Fruit fly (Drosophila melanogaster) whole organism, embryonic: ENCODE results near the gene CG43175.

ENCODE experiments used
- Antp ChIP-seq: fragments of 200-800 bp; sonication (Bioruptor generic); optimal IDR thresholded peaks from 3 replicates; lab custom pipeline; 2016; ENCODE audit warnings: missing biosample characterization, missing genetic modification characterization
- BEAF-32 ChIP-seq: fragments of 200-800 bp; sonication (Bioruptor generic); optimal IDR thresholded peaks from 3 replicates; lab custom pipeline; 2017; ENCODE audit warnings: missing biosample characterization, missing genetic modification characterization, mild to moderate bottlenecking, moderate library complexity, missing genetic modification reagents
- Bgb ChIP-seq: fragments of 200-800 bp; sonication (Bioruptor generic); IDR thresholded peaks from 2 replicates; pipeline ENCODE4 v1.3.6; 2022; ENCODE audit warnings: missing biosample characterization, missing genetic modification characterization; ENCODE audit not compliant: partially characterized antibody
- BtbVII ChIP-seq: fragments of 200-800 bp; sonication (Bioruptor generic); optimal IDR thresholded peaks from 3 replicates; lab custom pipeline; 2017; ENCODE audit warnings: missing biosample characterization, mild to moderate bottlenecking, missing genetic modification characterization
- CG10147 ChIP-seq: fragments of 200-800 bp; sonication (Bioruptor generic); optimal IDR thresholded peaks from 2 replicates; lab custom pipeline; 2019; ENCODE audit warnings: missing biosample characterization, mild to moderate bottlenecking, missing genetic modification characterization, moderate library complexity
- CG11504 ChIP-seq: fragments of 200-800 bp; sonication (Bioruptor generic); optimal IDR thresholded peaks from 3 replicates; lab custom pipeline; 2019; ENCODE audit warnings: missing biosample characterization, mild to moderate bottlenecking, missing genetic modification characterization, moderate library complexity
- CG11560 ChIP-seq: fragments of 200-800 bp; sonication (Bioruptor generic); IDR thresholded peaks from 3 replicates; pipeline ENCODE4 v1.3.6; 2022; ENCODE audit warnings: missing biosample characterization, missing genetic modification characterization
- CG14014 ChIP-seq: fragments of 200-800 bp; sonication (Bioruptor generic); IDR thresholded peaks from 2 replicates; pipeline ENCODE4 v1.3.6; 2022; ENCODE audit warnings: missing biosample characterization, missing genetic modification characterization
- CG14441 ChIP-seq: fragments of 200-800 bp; sonication (Bioruptor generic); IDR thresholded peaks from 2 replicates; pipeline ENCODE4 v1.3.6; 2022; ENCODE audit warnings: missing biosample characterization, missing genetic modification characterization
- CG15601 ChIP-seq: fragments of 200-800 bp; sonication (Bioruptor generic); optimal IDR thresholded peaks from 3 replicates; lab custom pipeline; 2019; ENCODE audit warnings: missing biosample characterization, mild to moderate bottlenecking, missing genetic modification characterization, moderate library complexity
- CG1647 ChIP-seq: fragments of 200-800 bp; sonication (Bioruptor generic); optimal IDR thresholded peaks from 3 replicates; lab custom pipeline; 2016; ENCODE audit warnings: missing biosample characterization, missing genetic modification characterization
- CG17328 ChIP-seq: fragments of 200-800 bp; sonication (Bioruptor generic); IDR thresholded peaks from 2 replicates; pipeline ENCODE4 v1.3.6; 2022; ENCODE audit warnings: missing biosample characterization, missing genetic modification characterization
- CG17361 ChIP-seq: fragments of 200-800 bp; sonication (Bioruptor generic); IDR thresholded peaks from 3 replicates; pipeline ENCODE4 v1.3.6; 2022; ENCODE audit warnings: missing biosample characterization, missing genetic modification characterization
- CG31441 ChIP-seq: fragments of 200-800 bp; sonication (Bioruptor generic); IDR thresholded peaks from 2 replicates; pipeline ENCODE4 v1.3.6; 2022; ENCODE audit warnings: missing biosample characterization, missing genetic modification characterization
- CG3995 ChIP-seq: fragments of 200-800 bp; sonication (Bioruptor generic); optimal IDR thresholded peaks from 3 replicates; lab custom pipeline; 2016; ENCODE audit warnings: missing biosample characterization, missing genetic modification characterization
- CG42726 ChIP-seq: fragments of 200-800 bp; sonication (Bioruptor generic); IDR thresholded peaks from 2 replicates; pipeline ENCODE4 v1.3.6; 2022; ENCODE audit warnings: missing biosample characterization, missing genetic modification characterization; ENCODE audit not compliant: partially characterized antibody
- CG4707 ChIP-seq: fragments of 200-800 bp; sonication (Bioruptor generic); optimal IDR thresholded peaks from 2 replicates; lab custom pipeline; 2018; ENCODE audit warnings: missing biosample characterization, mild to moderate bottlenecking, missing genetic modification characterization, moderate library complexity
- CG6765 ChIP-seq: fragments of 200-800 bp; sonication (Bioruptor generic); optimal IDR thresholded peaks from 3 replicates; lab custom pipeline; 2017; ENCODE audit warnings: missing biosample characterization, mild to moderate bottlenecking, missing genetic modification characterization
- CG7271 ChIP-seq: fragments of 200-800 bp; sonication (Bioruptor generic); optimal IDR thresholded peaks from 2 replicates; lab custom pipeline; 2018; ENCODE audit warnings: missing biosample characterization, mild to moderate bottlenecking, missing genetic modification characterization, moderate library complexity
- CG8388 ChIP-seq: fragments of 200-800 bp; sonication (Bioruptor generic); optimal IDR thresholded peaks from 2 replicates; lab custom pipeline; 2019; ENCODE audit warnings: missing biosample characterization, mild to moderate bottlenecking, missing genetic modification characterization, moderate library complexity
- CG8478 ChIP-seq: fragments of >200 bp; optimal IDR thresholded peaks from 2 replicates; lab custom pipeline; 2018
- CG9437 ChIP-seq: fragments of 200-800 bp; sonication (Bioruptor generic); optimal IDR thresholded peaks from 2 replicates; lab custom pipeline; 2018; ENCODE audit warnings: missing biosample characterization, mild to moderate bottlenecking, missing genetic modification characterization
- CoRest ChIP-seq: fragments of 200-800 bp; sonication (Bioruptor generic); optimal IDR thresholded peaks from 3 replicates; lab custom pipeline; 2018; ENCODE audit warnings: missing biosample characterization, mild to moderate bottlenecking, missing genetic modification characterization, moderate library complexity
- Elba2 ChIP-seq: fragments of 200-800 bp; sonication (Bioruptor generic); optimal IDR thresholded peaks from 3 replicates; lab custom pipeline; 2016; ENCODE audit warnings: missing biosample characterization, missing genetic modification characterization
- Ets97D ChIP-seq: fragments of 200-800 bp; sonication (Bioruptor generic); optimal IDR thresholded peaks from 3 replicates; lab custom pipeline; 2016; ENCODE audit warnings: missing biosample characterization, missing genetic modification characterization
- Hand ChIP-seq: fragments of 200-800 bp; sonication (Bioruptor generic); optimal IDR thresholded peaks from 2 replicates; lab custom pipeline; 2017; ENCODE audit warnings: mild to moderate bottlenecking, missing biosample characterization, missing genetic modification reagents, missing genetic modification characterization
- MTF-1 ChIP-seq: fragments of 200-800 bp; sonication (Bioruptor generic); optimal IDR thresholded peaks from 2 replicates; lab custom pipeline; 2018; ENCODE audit warnings: missing biosample characterization, mild to moderate bottlenecking, missing genetic modification characterization, borderline replicate concordance
- NK7.1 ChIP-seq: fragments of 200-800 bp; sonication (Bioruptor generic); optimal IDR thresholded peaks from 3 replicates; lab custom pipeline; 2016; ENCODE audit warnings: missing biosample characterization, missing genetic modification characterization
- Oli ChIP-seq: fragments of 200-800 bp; sonication (Bioruptor generic); optimal IDR thresholded peaks from 2 replicates; lab custom pipeline; 2018; ENCODE audit warnings: missing biosample characterization, mild to moderate bottlenecking, missing genetic modification characterization, moderate library complexity
- Opbp ChIP-seq: fragments of 200-800 bp; sonication (Bioruptor generic); IDR thresholded peaks from 3 replicates; pipeline ENCODE4 v1.3.6; 2022; ENCODE audit warnings: missing biosample characterization, missing genetic modification characterization; ENCODE audit not compliant: partially characterized antibody
- Optix ChIP-seq: fragments of 200-800 bp; sonication (Bioruptor generic); IDR thresholded peaks from 3 replicates; pipeline ENCODE4 v1.3.6; 2022; ENCODE audit warnings: missing biosample characterization, missing genetic modification characterization
- Ptx1 ChIP-seq: fragments of 200-800 bp; sonication (Bioruptor generic); IDR thresholded peaks from 2 replicates; pipeline ENCODE4 v1.3.6; 2022; ENCODE audit warnings: missing biosample characterization, missing genetic modification characterization
- Rfx ChIP-seq: fragments of 200-800 bp; sonication (Bioruptor generic); IDR thresholded peaks from 2 replicates; pipeline ENCODE4 v1.3.6; 2022; ENCODE audit warnings: missing biosample characterization, missing genetic modification characterization
- Sin3A ChIP-seq: fragments of >200 bp; optimal IDR thresholded peaks from 2 replicates; lab custom pipeline; 2018
- Sry-δ ChIP-seq: fragments of 200-800 bp; sonication (Bioruptor generic); optimal IDR thresholded peaks from 2 replicates; lab custom pipeline; 2016; ENCODE audit warnings: missing biosample characterization, missing genetic modification characterization
- Xbp1 ChIP-seq: fragments of 200-800 bp; sonication (Bioruptor generic); optimal IDR thresholded peaks from 3 replicates; lab custom pipeline; 2016; ENCODE audit warnings: missing biosample characterization, mild to moderate bottlenecking, missing genetic modification characterization
- cato ChIP-seq: fragments of 200-800 bp; sonication (Bioruptor generic); optimal IDR thresholded peaks from 2 replicates; lab custom pipeline; 2016; ENCODE audit warnings: missing biosample characterization, missing genetic modification characterization, borderline replicate concordance
- corto ChIP-seq: fragments of 200-800 bp; sonication (Bioruptor generic); optimal IDR thresholded peaks from 2 replicates; lab custom pipeline; 2016; ENCODE audit warnings: missing biosample characterization, mild to moderate bottlenecking, missing genetic modification characterization, moderate library complexity
- crc ChIP-seq: fragments of 200-800 bp; sonication (Bioruptor generic); optimal IDR thresholded peaks from 2 replicates; lab custom pipeline; 2016; ENCODE audit warnings: missing biosample characterization, missing genetic modification characterization
- dm ChIP-seq: fragments of 200-800 bp; sonication (Bioruptor generic); optimal IDR thresholded peaks from 3 replicates; lab custom pipeline; 2016; ENCODE audit warnings: missing biosample characterization, missing genetic modification characterization
- dpn ChIP-seq, 2 experiments: fragments of 200-800 bp; sonication (Bioruptor generic); optimal IDR thresholded peaks; 3 replicates each; lab custom pipeline; 2016; ENCODE audit warnings: missing biosample characterization in 2 of 2, missing genetic modification characterization in 2 of 2
- ind ChIP-seq: fragments of 200-800 bp; sonication (Bioruptor generic); optimal IDR thresholded peaks from 3 replicates; lab custom pipeline; 2016; ENCODE audit warnings: missing biosample characterization, missing genetic modification characterization
- insv ChIP-seq, 2 experiments: fragments of 200-800 bp; sonication (Bioruptor generic); optimal IDR thresholded peaks; 3 replicates each; lab custom pipeline; 2016 to 2018; ENCODE audit warnings: missing biosample characterization in 2 of 2, missing genetic modification characterization in 2 of 2
- pros ChIP-seq: fragments of 200-800 bp; sonication (Bioruptor generic); optimal IDR thresholded peaks from 3 replicates; lab custom pipeline; 2019; ENCODE audit warnings: missing biosample characterization, mild to moderate bottlenecking, missing genetic modification characterization, moderate library complexity
- psq ChIP-seq: fragments of 200-800 bp; sonication (Bioruptor generic); optimal IDR thresholded peaks from 2 replicates; lab custom pipeline; 2017; ENCODE audit warnings: missing biosample characterization, missing genetic modification characterization
- shn ChIP-seq: fragments of 200-800 bp; sonication (Bioruptor generic); optimal IDR thresholded peaks from 3 replicates; lab custom pipeline; 2016; ENCODE audit warnings: missing biosample characterization, missing genetic modification characterization
- sisA ChIP-seq: fragments of 200-800 bp; sonication (Bioruptor generic); IDR thresholded peaks from 2 replicates; pipeline ENCODE4 v1.3.6; 2022; ENCODE audit warnings: missing biosample characterization, missing genetic modification characterization
- so ChIP-seq: fragments of 200-800 bp; sonication (Bioruptor generic); IDR thresholded peaks from 3 replicates; pipeline ENCODE4 v1.3.6; 2022; ENCODE audit warnings: missing biosample characterization, missing genetic modification characterization
- tup ChIP-seq: fragments of 200-800 bp; sonication (Bioruptor generic); optimal IDR thresholded peaks from 2 replicates; lab custom pipeline; 2016; ENCODE audit warnings: missing biosample characterization, mild to moderate bottlenecking, missing genetic modification characterization, moderate library complexity
- vnd ChIP-seq: fragments of 200-800 bp; sonication (Bioruptor generic); IDR thresholded peaks from 3 replicates; pipeline ENCODE4 v1.3.6; 2022; ENCODE audit warnings: missing biosample characterization, missing genetic modification characterization; ENCODE audit not compliant: partially characterized antibody
- zfh2 ChIP-seq: fragments of 200-800 bp; sonication (Bioruptor generic); optimal IDR thresholded peaks from 2 replicates; lab custom pipeline; 2016; ENCODE audit warnings: missing biosample characterization, missing genetic modification characterization

The CG43175 gene

dm6 chr3R:17619726-17620282 is 10.7 kb upstream of the CG43175 start (continued):
- TF ChIP-seq Sry-δ (GFP tag; lab: Kevin White, UChicago) (no peak), vnd (GFP tag; lab: Robert Waterston, UW) (peak; percentile 82), tup (GFP tag; lab: Kevin White, UChicago) (no peak), NK7.1 (GFP tag; lab: Kevin White, UChicago) (no peak), CG8478 (lab: Kevin White, UChicago) (no peak), cato (GFP tag; lab: Kevin White, UChicago) (no peak), Sin3A (lab: Kevin White, UChicago) (no peak), dpn (GFP tag; optimal IDR thresholded peaks at IDR 0.05; lab: Kevin White, UChicago) (no peak), CG9437 (no peak), Bgb (GFP tag; lab: Robert Waterston, UW) (peak; percentile 86), BtbVII (GFP tag; lab: Kevin White, UChicago) (no peak), Optix (GFP tag; lab: Robert Waterston, UW) (no peak), Opbp (GFP tag; lab: Robert Waterston, UW) (peak; percentile 91), CG4707 (GFP tag; lab: Kevin White, UChicago) (no peak), so (peak; percentile 50; the same call in 1 of the 3 replicates), corto (no peak), BEAF-32 (GFP tag; lab: Kevin White, UChicago) (no peak), CG11504 (tag; lab: Kevin White, UChicago) (peak; percentile 4), Elba2 (GFP tag; lab: Kevin White, UChicago) (no peak), zfh2 (GFP tag; lab: Kevin White, UChicago) (no peak), CG7271 (tag; lab: Kevin White, UChicago) (no peak), CG11560 (tag; lab: Robert Waterston, UW) (no peak), CG14441 (GFP tag; lab: Robert Waterston, UW) (no peak), CG17328 (GFP tag; lab: Robert Waterston, UW) (no peak), Rfx (GFP tag; lab: Robert Waterston, UW) (no peak), CG15601 (tag; lab: Kevin White, UChicago) (peak; percentile 6), Ets97D (GFP tag; lab: Kevin White, UChicago) (no peak), sisA (no peak), CG10147 (no peak), dm (GFP tag; lab: Kevin White, UChicago) (no peak), CG6765 (GFP tag; lab: Kevin White, UChicago) (no peak), MTF-1 (GFP tag; lab: Kevin White, UChicago) (peak; percentile 13), CG17361 (GFP tag; lab: Robert Waterston, UW) (no peak), CG42726 (GFP tag; lab: Robert Waterston, UW) (peak; percentile 86), Hand (GFP tag; lab: Kevin White, UChicago) (no peak), CG14014 (GFP tag; lab: Robert Waterston, UW) (no peak), CG8388 (GFP tag; lab: Kevin White, UChicago) (peak; percentile 6), crc (GFP tag; lab: Kevin White, UChicago) (no peak), Xbp1 (GFP tag; lab: Kevin White, UChicago) (no peak), ind (GFP tag; lab: Kevin White, UChicago) (no peak), pros (GFP tag; lab: Kevin White, UChicago) (no peak), CG3995 (GFP tag; lab: Kevin White, UChicago) (no peak), CG31441 (GFP tag; lab: Robert Waterston, UW) (no peak), Oli (tag; lab: Kevin White, UChicago) (no peak), psq (GFP tag; lab: Kevin White, UChicago) (no peak), CG1647 (no peak), Antp (GFP tag; lab: Kevin White, UChicago) (no peak), shn (no peak), Ptx1 (GFP tag; lab: Robert Waterston, UW) (no peak), CoRest (no peak), insv (GFP tag; optimal IDR thresholded peaks at IDR 0.05; lab: Kevin White, UChicago) (no peak)
